Fruit fly (Drosophila melanogaster) whole organism, pupa: ENCODE measurements around the gene dpr2.

ENCODE experiments used
- CG10348 ChIP-seq: fragments of 200-800 bp; sonication (Bioruptor generic); IDR thresholded peaks from 2 replicates; pipeline ENCODE4 v1.3.6; 2022; ENCODE audit warnings: missing biosample characterization, missing genetic modification characterization
- CG12605 ChIP-seq: fragments of 200-800 bp; sonication (Bioruptor generic); IDR thresholded peaks from 2 replicates; pipeline ENCODE4 v1.3.6; 2022; ENCODE audit warnings: missing biosample characterization, missing genetic modification characterization
- CG34367 ChIP-seq: fragments of 200-800 bp; sonication (Bioruptor generic); optimal IDR thresholded peaks from 2 replicates; lab custom pipeline; 2018; ENCODE audit warnings: missing biosample characterization, mild to moderate bottlenecking, missing genetic modification characterization
- CG8159 ChIP-seq: fragments of 200-800 bp; sonication (Bioruptor generic); optimal IDR thresholded peaks from 3 replicates; lab custom pipeline; 2018; ENCODE audit warnings: missing biosample characterization, mild to moderate bottlenecking, missing genetic modification characterization, moderate library complexity
- CG8301 ChIP-seq: fragments of 200-800 bp; sonication (Bioruptor generic); optimal IDR thresholded peaks from 2 replicates; lab custom pipeline; 2018; ENCODE audit warnings: missing biosample characterization, mild to moderate bottlenecking, missing genetic modification characterization
- D1 ChIP-seq: fragments of 200-800 bp; sonication (Bioruptor generic); optimal IDR thresholded peaks from 2 replicates; lab custom pipeline; 2018; ENCODE audit warnings: missing biosample characterization, mild to moderate bottlenecking, missing genetic modification characterization, moderate library complexity
- EcR ChIP-seq: fragments of 200-800 bp; sonication (Bioruptor generic); optimal IDR thresholded peaks from 3 replicates; lab custom pipeline; 2019; ENCODE audit warnings: missing biosample characterization, missing genetic modification characterization, mild to moderate bottlenecking, moderate library complexity, missing genetic modification reagents
- Pif1A ChIP-seq: fragments of 200-800 bp; sonication (Bioruptor generic); optimal IDR thresholded peaks from 3 replicates; lab custom pipeline; 2016; ENCODE audit warnings: missing biosample characterization, missing genetic modification characterization

- TF ChIP-seq Pif1A (GFP tag; lab: Kevin White, UChicago) (no peak), CG8159 (tag; lab: Kevin White, UChicago) (no peak), EcR (no peak), CG12605 (no peak), D1 (tag; lab: Kevin White, UChicago) (no peak), CG34367 (tag; lab: Kevin White, UChicago) (no peak), CG10348 (GFP tag; lab: Robert Waterston, UW) (no peak), CG8301 (tag; lab: Kevin White, UChicago) (no peak)
Measured at dm6 chr2L:10869867-10870266, 94.1 kb downstream of the dpr2 start, which contains the start of gene CG12517.
